Fruit fly (Drosophila melanogaster): ENCODE measurements around the gene nab.
A peak's percentile ranks its signal among the peaks of the same experiment; 100 is the strongest.

DNA sequence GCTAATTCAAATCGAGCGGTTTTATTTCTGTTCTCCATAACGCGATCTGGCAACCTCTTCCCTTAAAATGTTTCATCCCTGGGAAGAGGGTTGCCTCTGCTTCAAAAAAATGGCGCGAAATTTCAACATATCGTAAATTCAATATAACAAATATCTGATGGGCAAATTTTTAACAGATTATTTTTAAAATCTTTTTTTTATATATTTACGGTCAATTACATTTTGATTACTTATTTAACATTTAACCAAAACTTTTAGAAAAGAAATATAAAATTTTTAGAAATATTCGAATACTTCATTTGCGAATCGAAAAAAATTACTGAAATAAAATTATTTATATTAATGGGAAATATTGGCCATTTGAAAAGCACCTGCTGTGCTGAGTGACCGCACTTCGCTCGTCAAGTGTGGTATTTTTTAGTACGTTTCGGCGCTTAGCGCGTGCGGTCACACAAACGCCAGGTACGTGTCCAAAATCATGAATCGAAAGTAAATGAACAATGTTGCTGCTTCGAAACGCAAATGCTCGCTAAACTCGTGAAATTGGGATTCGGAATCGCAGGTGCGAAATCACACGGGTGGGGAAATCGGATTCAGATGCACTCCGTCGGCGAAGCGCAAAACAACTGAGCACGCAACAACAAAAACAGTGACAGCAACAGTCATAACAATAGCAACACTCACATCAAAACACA, 9.4 kb upstream of the nab start, which contains the start of gene Ero1L:
- TF ChIP-seq CG8290 (GFP tag; optimal IDR thresholded peaks at IDR 0.05) (no peak), CG8290 (tag; optimal IDR thresholded peaks at IDR 0.05) (no peak), nau (GFP tag; optimal IDR thresholded peaks at IDR 0.05) (no peak), Pdp1 (GFP tag; optimal IDR thresholded peaks at IDR 0.05) (no peak), p53 (GFP tag; optimal IDR thresholded peaks at IDR 0.05) (no peak), BEAF-32 (GFP tag; optimal IDR thresholded peaks at IDR 0.05) (peak; percentile 40), CG15601 (tag; optimal IDR thresholded peaks at IDR 0.05) (peak; percentile 45), rib (GFP tag; IDR thresholded peaks at IDR 0.05) (peak; percentile 52; the same call in 1 of the 2 replicates), bsh (GFP tag; optimal IDR thresholded peaks at IDR 0.05) (no peak), NC2β (GFP tag; optimal IDR thresholded peaks at IDR 0.05) (no peak), CG9817 (tag; optimal IDR thresholded peaks at IDR 0.05) (no peak), CG34376 (GFP tag; optimal IDR thresholded peaks at IDR 0.05) (no peak)

All from whole organism, embryonic.